Worm (Caenorhabditis elegans) whole organism, L4 larva: ENCODE measurements around the gene pipp-4P.
A peak's percentile ranks its signal among the peaks of the same experiment; 100 is the strongest.

ENCODE experiments used
- D1046.2 ChIP-seq: fragments of 200-800 bp; sonication (Bioruptor generic); IDR thresholded peaks from 2 replicates; pipeline ENCODE4 v1.3.6; 2022; ENCODE audit warnings: missing genetic modification characterization, missing compliant biosample characterization
- F10B5.3 ChIP-seq: sonication (generic microtip); optimal IDR thresholded peaks from 2 replicates; lab custom pipeline; 2016; ENCODE audit warnings: mild to moderate bottlenecking, missing genetic modification characterization, missing compliant biosample characterization
- F37D6.2 ChIP-seq: sonication (generic microtip); optimal IDR thresholded peaks from 2 replicates; lab custom pipeline; 2016; ENCODE audit warnings: mild to moderate bottlenecking, missing genetic modification characterization, missing compliant biosample characterization
- R02D3.7 ChIP-seq: fragments of 150-350 bp; sonication (generic microtip); optimal IDR thresholded peaks from 3 replicates; lab custom pipeline; 2014; ENCODE audit warnings: missing biosample characterization, missing genetic modification characterization
- T20F7.1 ChIP-seq: fragments of 200-800 bp; sonication (Bioruptor generic); optimal IDR thresholded peaks from 2 replicates; lab custom pipeline; 2018; ENCODE audit warnings: mild to moderate bottlenecking, missing genetic modification characterization, missing compliant biosample characterization
- T26A8.4 ChIP-seq: fragments of 200-800 bp; sonication (Bioruptor generic); IDR thresholded peaks from 2 replicates; pipeline ENCODE4 v1.3.6; 2022; ENCODE audit warnings: missing genetic modification characterization, missing compliant biosample characterization
- Y105C5A.15 ChIP-seq: fragments of 200-800 bp; sonication (Bioruptor generic); IDR thresholded peaks from 2 replicates; pipeline ENCODE4 v1.3.6; 2022; ENCODE audit warnings: missing genetic modification characterization, missing compliant biosample characterization
- Y75B8A.6 ChIP-seq: fragments of 200-800 bp; sonication (Bioruptor generic); IDR thresholded peaks from 2 replicates; pipeline ENCODE4 v1.3.6; 2022; ENCODE audit warnings: missing genetic modification reagents, missing genetic modification characterization, missing compliant biosample characterization
- ZK546.5 ChIP-seq, 2 experiments: sonication (generic microtip); optimal IDR thresholded peaks; 2 replicates each; lab custom pipeline; 2017; ENCODE audit warnings: missing biosample characterization in 2 of 2, missing genetic modification characterization in 2 of 2
- aha-1 ChIP-seq: fragments of 150-350 bp; peaks from one replicate; lab custom pipeline; 2014; ENCODE audit warnings: missing biosample characterization, missing genetic modification characterization
- arid-1 ChIP-seq: fragments of 200-800 bp; sonication (Bioruptor generic); conservative IDR thresholded peaks from 2 replicates; pipeline ENCODE4 v1.3.6; 2022; ENCODE audit warnings: missing genetic modification reagents, missing genetic modification characterization, missing compliant biosample characterization
- ceh-28 ChIP-seq: fragments of 150-350 bp; optimal IDR thresholded peaks from 2 replicates; lab custom pipeline; 2014; ENCODE audit warnings: missing biosample characterization, missing genetic modification reagents, missing genetic modification characterization
- daf-19 ChIP-seq: fragments of 200-800 bp; sonication (Bioruptor generic); conservative IDR thresholded peaks from 2 replicates; pipeline ENCODE4 v1.3.6; 2022; ENCODE audit warnings: missing genetic modification characterization, missing compliant biosample characterization
- dmd-8 ChIP-seq: fragments of 200-800 bp; sonication (Bioruptor generic); IDR thresholded peaks from 2 replicates; pipeline ENCODE4 v1.3.6; 2022; ENCODE audit warnings: missing genetic modification characterization, missing compliant biosample characterization
- dpl-1 ChIP-seq: fragments of 150-350 bp; optimal IDR thresholded peaks from 2 replicates; lab custom pipeline; 2014; ENCODE audit warnings: missing biosample characterization, missing genetic modification reagents, missing genetic modification characterization
- egl-43 ChIP-seq: fragments of 200-800 bp; sonication (Bioruptor generic); IDR thresholded peaks from 2 replicates; pipeline ENCODE4 v1.3.6; 2022; ENCODE audit warnings: missing genetic modification reagents, missing genetic modification characterization, missing compliant biosample characterization
- gei-8 ChIP-seq: fragments of 200-800 bp; sonication (Bioruptor generic); optimal IDR thresholded peaks from 2 replicates; lab custom pipeline; 2018; ENCODE audit warnings: mild to moderate bottlenecking, missing genetic modification characterization, missing compliant biosample characterization
- hif-1 ChIP-seq, 2 experiments: sonication (generic microtip); optimal IDR thresholded peaks; 2 replicates each; lab custom pipeline; 2016 to 2017; ENCODE audit warnings: missing compliant biosample characterization in 2 of 2, missing genetic modification characterization in 2 of 2, missing genetic modification reagents in 2 of 2, missing genotype in 2 of 2, mild to moderate bottlenecking in 1 of 2
- hlh-30 ChIP-seq: sonication (generic microtip); optimal IDR thresholded peaks from 2 replicates; lab custom pipeline; 2017; ENCODE audit warnings: antibody characterized with exemption, mild to moderate bottlenecking, missing genetic modification characterization, missing compliant biosample characterization; ENCODE audit not compliant: insufficient read depth
- jun-1 ChIP-seq: fragments of 150-350 bp; optimal IDR thresholded peaks from 2 replicates; lab custom pipeline; 2014; ENCODE audit warnings: missing biosample characterization, missing genetic modification reagents, missing genetic modification characterization
- lim-7 ChIP-seq: fragments of 200-800 bp; sonication (Bioruptor generic); IDR thresholded peaks from 2 replicates; pipeline ENCODE4 v1.3.6; 2022; ENCODE audit warnings: missing genetic modification characterization, missing compliant biosample characterization
- lin-13 ChIP-seq: fragments of 150-350 bp; optimal IDR thresholded peaks from 2 replicates; lab custom pipeline; 2014; ENCODE audit warnings: missing biosample characterization, missing genetic modification reagents, missing genetic modification characterization
- lin-15B ChIP-seq: fragments of 150-350 bp; sonication (generic microtip); optimal IDR thresholded peaks from 3 replicates; lab custom pipeline; 2014; ENCODE audit warnings: missing biosample characterization, missing genetic modification characterization
- lin-38 ChIP-seq: fragments of 200-800 bp; sonication (Bioruptor generic); IDR thresholded peaks from 2 replicates; pipeline ENCODE4 v1.3.6; 2022; ENCODE audit warnings: missing genetic modification reagents, missing genetic modification characterization, missing compliant biosample characterization
- madf-5 ChIP-seq, 2 experiments: fragments of 200-800 bp; sonication (Bioruptor generic); IDR thresholded peaks; 2 replicates each; pipeline ENCODE4 v1.3.6; 2022; ENCODE audit warnings: missing compliant biosample characterization in 2 of 2, missing genetic modification characterization in 2 of 2
- mdl-1 ChIP-seq, 2 experiments: fragments of 150-350 bp in 1 of 2; sonication (generic microtip) in 1 of 2; optimal IDR thresholded peaks; 2 replicates each; lab custom pipeline; 2014 to 2017; ENCODE audit warnings: missing biosample characterization in 2 of 2, missing genetic modification characterization in 2 of 2
- mes-2 ChIP-seq: sonication (generic microtip); optimal IDR thresholded peaks from 2 replicates; lab custom pipeline; 2016; ENCODE audit warnings: missing genotype, mild to moderate bottlenecking, missing genetic modification characterization, missing compliant biosample characterization; ENCODE audit not compliant: poor library complexity, severe bottlenecking
- nhr-10 ChIP-seq: fragments of 150-350 bp; optimal IDR thresholded peaks from 2 replicates; lab custom pipeline; 2014; ENCODE audit warnings: missing biosample characterization, missing genetic modification characterization
- nhr-111 ChIP-seq: fragments of 200-800 bp; sonication (Bioruptor generic); optimal IDR thresholded peaks from 2 replicates; lab custom pipeline; 2018; ENCODE audit warnings: mild to moderate bottlenecking, missing genetic modification characterization, missing compliant biosample characterization
- nhr-237 ChIP-seq: sonication (generic microtip); optimal IDR thresholded peaks from 2 replicates; lab custom pipeline; 2017; ENCODE audit warnings: missing biosample characterization, missing genetic modification characterization
- nhr-25 ChIP-seq: sonication (generic microtip); optimal IDR thresholded peaks from 2 replicates; lab custom pipeline; 2017; ENCODE audit warnings: missing genetic modification characterization, mild to moderate bottlenecking, missing compliant biosample characterization, antibody characterized with exemption, moderate library complexity, borderline replicate concordance; ENCODE audit not compliant: insufficient read depth
- nhr-28 ChIP-seq: fragments of 150-350 bp; optimal IDR thresholded peaks from 2 replicates; lab custom pipeline; 2014; ENCODE audit warnings: missing biosample characterization, missing genetic modification characterization
- nhr-41 ChIP-seq: fragments of 200-800 bp; sonication (Bioruptor generic); IDR thresholded peaks from 2 replicates; pipeline ENCODE4 v1.3.6; 2022; ENCODE audit warnings: missing genetic modification reagents, missing genetic modification characterization, missing compliant biosample characterization
- nhr-6 ChIP-seq: fragments of 150-350 bp; optimal IDR thresholded peaks from 2 replicates; lab custom pipeline; 2014; ENCODE audit warnings: missing biosample characterization, missing genetic modification characterization
- pqm-1 ChIP-seq: sonication (generic microtip); optimal IDR thresholded peaks from 2 replicates; lab custom pipeline; 2017; ENCODE audit warnings: missing biosample characterization, missing genetic modification characterization
- rbr-2 ChIP-seq: sonication (generic microtip); optimal IDR thresholded peaks from 2 replicates; lab custom pipeline; 2016; ENCODE audit warnings: missing genotype, missing genetic modification characterization, missing compliant biosample characterization
- sdz-12 ChIP-seq: fragments of 200-800 bp; sonication (Bioruptor generic); optimal IDR thresholded peaks from 2 replicates; lab custom pipeline; 2018; ENCODE audit warnings: mild to moderate bottlenecking, missing genetic modification characterization, missing compliant biosample characterization
- skn-1 ChIP-seq: fragments of 150-350 bp; optimal IDR thresholded peaks from 2 replicates; lab custom pipeline; 2014; ENCODE audit warnings: missing biosample characterization, missing genetic modification characterization
- snpc-1.2 ChIP-seq: fragments of 200-800 bp; sonication (Bioruptor generic); IDR thresholded peaks from 2 replicates; pipeline ENCODE4 v1.3.6; 2022; ENCODE audit warnings: missing genetic modification reagents, missing genetic modification characterization, missing compliant biosample characterization
- snpc-4 ChIP-seq: fragments of 150-350 bp; optimal IDR thresholded peaks from 2 replicates; lab custom pipeline; 2014; ENCODE audit warnings: missing biosample characterization, missing genetic modification characterization
- spr-3 ChIP-seq: fragments of 200-800 bp; sonication (Bioruptor generic); optimal IDR thresholded peaks from 2 replicates; lab custom pipeline; 2018; ENCODE audit warnings: mild to moderate bottlenecking, missing genetic modification characterization, missing compliant biosample characterization
- unc-62 ChIP-seq, 3 experiments: fragments of 150-350 bp in 1 of 3; sonication (generic microtip); optimal IDR thresholded peaks in 2 of 3; peaks in 1 of 3; 1 replicate in 1 of 3; 2 replicates in 2 of 3; lab custom pipeline; 2014 to 2017; ENCODE audit warnings: missing biosample characterization in 3 of 3, missing genetic modification characterization in 3 of 3, missing genetic modification reagents in 3 of 3, missing genotype in 1 of 3
- zip-2 ChIP-seq: fragments of 150-350 bp; optimal IDR thresholded peaks from 2 replicates; lab custom pipeline; 2014; ENCODE audit warnings: missing biosample characterization, missing genetic modification characterization

Gene pipp-4P

ce11 chrIII:2804461-2804860, 14.6 kb upstream of the pipp-4P start (continued):
- TF ChIP-seq mes-2 (tag; lab: Kevin White, UChicago) (peak; percentile 47), daf-19 (GFP tag; lab: Robert Waterston, UW) (no peak), lin-13 (GFP tag; lab: Kevin White, UChicago) (no peak), nhr-10 (tag; lab: Kevin White, UChicago) (no peak), nhr-237 (tag; lab: Kevin White, UChicago) (no peak), spr-3 (no peak), mdl-1 (tag; optimal IDR thresholded peaks at IDR 0.05; lab: Kevin White, UChicago) (peak in 1 of 2 experiments; percentile 58), nhr-25 (tag; lab: Kevin White, UChicago) (no peak), F10B5.3 (tag; lab: Kevin White, UChicago) (no peak), lim-7 (GFP tag; lab: Robert Waterston, UW) (no peak), D1046.2 (GFP tag; lab: Robert Waterston, UW) (no peak), nhr-111 (GFP tag; lab: Kevin White, UChicago) (no peak), sdz-12 (GFP tag; lab: Kevin White, UChicago) (no peak), hlh-30 (tag; lab: Kevin White, UChicago) (peak; percentile 92), jun-1 (tag; lab: Kevin White, UChicago) (no peak), zip-2 (no peak), madf-5 (GFP tag; IDR thresholded peaks at IDR 0.05; lab: Robert Waterston, UW) (no peak), ZK546.5 (tag; optimal IDR thresholded peaks at IDR 0.05; lab: Kevin White, UChicago) (no peak), snpc-1.2 (GFP tag; lab: Robert Waterston, UW) (no peak), dmd-8 (GFP tag; lab: Robert Waterston, UW) (no peak), nhr-28 (tag; lab: Kevin White, UChicago) (peak; percentile 80), ceh-28 (no peak), lin-38 (GFP tag; lab: Robert Waterston, UW) (peak; percentile 54), snpc-4 (no peak), unc-62 (GFP tag; optimal IDR thresholded peaks at IDR 0.05 in 1 of 2; lab: Kevin White, UChicago) (no peak), unc-62 (tag; optimal IDR thresholded peaks at IDR 0.05; lab: Kevin White, UChicago) (no peak), Y105C5A.15 (no peak), egl-43 (GFP tag; lab: Robert Waterston, UW) (no peak), aha-1 (tag; lab: Kevin White, UChicago) (peak; percentile 80), hif-1 (tag; optimal IDR thresholded peaks at IDR 0.05; lab: Kevin White, UChicago) (no peak), lin-15B (tag; lab: Kevin White, UChicago) (no peak), F37D6.2 (tag; lab: Kevin White, UChicago) (no peak), rbr-2 (tag; lab: Kevin White, UChicago) (no peak), R02D3.7 (no peak), arid-1 (GFP tag; lab: Robert Waterston, UW) (no peak), pqm-1 (tag; lab: Kevin White, UChicago) (peak; percentile 58), T26A8.4 (GFP tag; lab: Robert Waterston, UW) (no peak), nhr-41 (no peak), nhr-6 (tag; lab: Kevin White, UChicago) (peak; percentile 13), gei-8 (GFP tag; lab: Kevin White, UChicago) (no peak), dpl-1 (GFP tag; lab: Kevin White, UChicago) (peak; percentile 55), T20F7.1 (no peak), skn-1 (tag; lab: Kevin White, UChicago) (no peak), Y75B8A.6 (GFP tag; lab: Robert Waterston, UW) (no peak)
